Fruit fly (Drosophila melanogaster): ENCODE data around the gene CG14434.
A peak's percentile ranks its signal among the peaks of the same experiment; 100 is the strongest.

CG14434 gene

DNA sequence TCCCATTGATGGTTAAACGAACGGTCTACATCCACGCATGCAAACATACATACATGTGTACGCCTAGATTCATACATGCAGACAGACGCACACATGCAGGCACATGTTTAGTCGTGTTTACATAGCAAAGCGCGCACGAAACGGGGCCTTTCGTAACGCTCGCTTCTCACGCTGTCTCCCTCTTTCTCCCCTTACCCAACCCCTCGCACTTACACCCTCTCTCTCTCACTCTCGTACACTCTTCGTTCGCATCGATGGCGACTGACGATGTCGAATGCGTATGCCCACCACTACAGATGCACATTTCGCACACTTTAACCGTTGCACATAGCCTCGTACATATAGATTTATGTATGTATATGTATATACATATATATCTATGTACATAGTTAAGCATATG lies 954 bp downstream of the CG14434 start (continued):
- TF ChIP-seq CG6791 (GFP tag; IDR thresholded peaks at IDR 0.05; ENCODE audit: partially characterized antibody): 0 out of 3 replicates have a peak, but pooled peaks have one; percentile 31
- TF ChIP-seq CG7987 (GFP tag; optimal IDR thresholded peaks at IDR 0.05): no peak
- TF ChIP-seq sisA (GFP tag; IDR thresholded peaks at IDR 0.05): no peak
- TF ChIP-seq CG1603 (tag; optimal IDR thresholded peaks at IDR 0.05): peak; percentile 10
- peak; percentile 89 for TF ChIP-seq CG8478 (optimal IDR thresholded peaks at IDR 0.05)
- no peak for TF ChIP-seq gsb (GFP tag; IDR thresholded peaks at IDR 0.05)
- TF ChIP-seq CG4707 (GFP tag; optimal IDR thresholded peaks at IDR 0.05): peak; percentile 7
- peak; percentile 4 for TF ChIP-seq CG2678 (tag; optimal IDR thresholded peaks at IDR 0.05)
- TF ChIP-seq ind (GFP tag; optimal IDR thresholded peaks at IDR 0.05): no peak
- no peak for TF ChIP-seq Meics (GFP tag; optimal IDR thresholded peaks at IDR 0.05)
- peak; percentile 9 for TF ChIP-seq cwo (GFP tag; optimal IDR thresholded peaks at IDR 0.05)
- TF ChIP-seq pfk (GFP tag; optimal IDR thresholded peaks at IDR 0.05): peak; percentile 51
- TF ChIP-seq Trl (optimal IDR thresholded peaks at IDR 0.05): peak; percentile 16 to 26
- no peak for TF ChIP-seq Trl (GFP tag; optimal IDR thresholded peaks at IDR 0.05)
- TF ChIP-seq rib (GFP tag; IDR thresholded peaks at IDR 0.05): peak; percentile 63
- TF ChIP-seq CG4424 (GFP tag; optimal IDR thresholded peaks at IDR 0.05): no peak
- peak; percentile 27 for TF ChIP-seq CG17829 (tag; optimal IDR thresholded peaks at IDR 0.05)
- no peak for TF ChIP-seq CG8359 (GFP tag; optimal IDR thresholded peaks at IDR 0.05; ENCODE audit: borderline replicate concordance)
- no peak for TF ChIP-seq E2f2 (GFP tag; IDR thresholded peaks at IDR 0.05)
- TF ChIP-seq repo (GFP tag; optimal IDR thresholded peaks at IDR 0.05): no peak
- peak; percentile 44 for TF ChIP-seq Nf-YC (tag; optimal IDR thresholded peaks at IDR 0.05)
- TF ChIP-seq tap (tag; optimal IDR thresholded peaks at IDR 0.05): peak; percentile 26
- TF ChIP-seq Fer1 (GFP tag; optimal IDR thresholded peaks at IDR 0.05): peak; percentile 12
- no peak for TF ChIP-seq ara (GFP tag; IDR thresholded peaks at IDR 0.05)
- no peak for TF ChIP-seq tgo (GFP tag; IDR thresholded peaks at IDR 0.05)
- TF ChIP-seq CG3847 (GFP tag; IDR thresholded peaks at IDR 0.05): no peak
- peak; percentile 94 for TF ChIP-seq Deaf1 (tag; optimal IDR thresholded peaks at IDR 0.05)
- peak; percentile 81 for TF ChIP-seq CG10543 (GFP tag; optimal IDR thresholded peaks at IDR 0.05)
- TF ChIP-seq CG1832 (GFP tag; optimal IDR thresholded peaks at IDR 0.05): peak; percentile 77
- peak; percentile 64 for TF ChIP-seq CG12769 (tag; optimal IDR thresholded peaks at IDR 0.05)
- TF ChIP-seq pzg (GFP tag; optimal IDR thresholded peaks at IDR 0.05): no peak
- TF ChIP-seq bigmax (GFP tag; optimal IDR thresholded peaks at IDR 0.05): no peak
- TF ChIP-seq CG8290 (GFP tag; optimal IDR thresholded peaks at IDR 0.05): peak; percentile 38
- TF ChIP-seq CG8290 (tag; optimal IDR thresholded peaks at IDR 0.05): peak; percentile 55 to 82
- 0 out of 3 replicates have a peak, but pooled peaks have one; percentile 61 for TF ChIP-seq CG2199 (GFP tag; IDR thresholded peaks at IDR 0.05)
- TF ChIP-seq E2f1 (GFP tag; IDR thresholded peaks at IDR 0.05): no peak
- TF ChIP-seq abd-A (tag; optimal IDR thresholded peaks at IDR 0.05): peak; percentile 65
- 0 out of 3 replicates have a peak, but pooled peaks have one; percentile 24 for TF ChIP-seq Opbp (GFP tag; IDR thresholded peaks at IDR 0.05; ENCODE audit: partially characterized antibody)
- TF ChIP-seq CG7372 (GFP tag; IDR thresholded peaks at IDR 0.05): no peak
- TF ChIP-seq Bteb2 (GFP tag; optimal IDR thresholded peaks at IDR 0.05): no peak
- no peak for TF ChIP-seq CG18262 (tag; optimal IDR thresholded peaks at IDR 0.05)
- peak; percentile 36 for TF ChIP-seq CG15479 (GFP tag; optimal IDR thresholded peaks at IDR 0.05)
- TF ChIP-seq TFAM (GFP tag; optimal IDR thresholded peaks at IDR 0.05): no peak
- TF ChIP-seq Doc3 (GFP tag; IDR thresholded peaks at IDR 0.05; ENCODE audit: partially characterized antibody): no peak
- TF ChIP-seq HmgD (GFP tag; optimal IDR thresholded peaks at IDR 0.05): peak; percentile 22
- TF ChIP-seq p53 (GFP tag; optimal IDR thresholded peaks at IDR 0.05): peak; percentile 97
- peak; percentile 14 for TF ChIP-seq trem (tag; optimal IDR thresholded peaks at IDR 0.05)
